Worm (Caenorhabditis elegans): ENCODE results near the gene nipa-1.

nipa-1 gene

ce11 chrIII:3112001-3112400, 14.9 kb downstream of the nipa-1 start (continued):
- 0 out of 2 replicates have a peak, but pooled peaks have one; percentile 7 for TF ChIP-seq bed-2 (GFP tag; IDR thresholded peaks at IDR 0.05)
- TF ChIP-seq dox-1 (GFP tag; IDR thresholded peaks at IDR 0.05) = 0 out of 2 replicates have a peak, but pooled peaks have one; percentile 17
- 0 out of 2 replicates have a peak, but pooled peaks have one; percentile 39 for TF ChIP-seq ztf-28 (GFP tag; IDR thresholded peaks at IDR 0.05)
- TF ChIP-seq lir-1 (GFP tag; conservative IDR thresholded peaks at IDR 0.05) = 0 out of 2 replicates have a peak, but pooled peaks have one; percentile 6
- peak; percentile 64 for TF ChIP-seq B0261.1 (tag; optimal IDR thresholded peaks at IDR 0.05)
- peak; percentile 54 for TF ChIP-seq die-1 (tag; optimal IDR thresholded peaks at IDR 0.05)
- no peak for TF ChIP-seq Y79H2A.3 (GFP tag; conservative IDR thresholded peaks at IDR 0.05)
- 0 out of 2 replicates have a peak, but pooled peaks have one; percentile 16 for TF ChIP-seq attf-6 (GFP tag; IDR thresholded peaks at IDR 0.05)
- peak; percentile 0 for TF ChIP-seq lin-54 (GFP tag; optimal IDR thresholded peaks at IDR 0.05)
- peak; percentile 16 for TF ChIP-seq xnd-1 (tag; optimal IDR thresholded peaks at IDR 0.05)
- peak; percentile 66 for TF ChIP-seq pbrm-1 (GFP tag; IDR thresholded peaks at IDR 0.05)
- no peak for TF ChIP-seq Y53F4B.3 (GFP tag; IDR thresholded peaks at IDR 0.05)
- TF ChIP-seq let-607 (tag; optimal IDR thresholded peaks at IDR 0.05) = peak in 1 of 2 experiments; percentile 4
- peak; percentile 56 for TF ChIP-seq rpc-1 (optimal IDR thresholded peaks at IDR 0.05)
- TF ChIP-seq rpc-1 (tag; optimal IDR thresholded peaks at IDR 0.05) = peak; percentile 78
- peak; percentile 4 for TF ChIP-seq ztf-18 (tag; optimal IDR thresholded peaks at IDR 0.05)
- 0 out of 2 replicates have a peak, but pooled peaks have one; percentile 14 for TF ChIP-seq Y53G8AR.9 (GFP tag; conservative IDR thresholded peaks at IDR 0.05)
- no peak for TF ChIP-seq fkh-3 (tag; optimal IDR thresholded peaks at IDR 0.05)
- TF ChIP-seq him-1 (tag; optimal IDR thresholded peaks at IDR 0.05) = peak; percentile 94

- TF ChIP-seq nfyb-1 (GFP tag; IDR thresholded peaks at IDR 0.05) = no peak
- no peak for TF ChIP-seq lag-1 (GFP tag; IDR thresholded peaks at IDR 0.05)
- TF ChIP-seq C17E4.6 (GFP tag; IDR thresholded peaks at IDR 0.05) = no peak
- TF ChIP-seq hrde-1 (tag; optimal IDR thresholded peaks at IDR 0.05; ENCODE audit: borderline replicate concordance) = no peak
- no peak for TF ChIP-seq pbrm-1 (GFP tag; IDR thresholded peaks at IDR 0.05)
- no peak for TF ChIP-seq Y56A3A.18 (GFP tag; IDR thresholded peaks at IDR 0.05)
- no peak for TF ChIP-seq him-1 (tag; optimal IDR thresholded peaks at IDR 0.05)
- no peak for TF ChIP-seq attf-5 (GFP tag; optimal IDR thresholded peaks at IDR 0.05)
- TF ChIP-seq C06A6.2 (GFP tag; conservative IDR thresholded peaks at IDR 0.05) = no peak
- no peak for TF ChIP-seq madf-8 (GFP tag; conservative IDR thresholded peaks at IDR 0.05)
- TF ChIP-seq F57C9.4 (tag; optimal IDR thresholded peaks at IDR 0.05) = no peak
- TF ChIP-seq ztf-22 (GFP tag; optimal IDR thresholded peaks at IDR 0.05) = no peak
- TF ChIP-seq mxl-1 (tag; optimal IDR thresholded peaks at IDR 0.05) = no peak
- TF ChIP-seq repo-1 (tag; optimal IDR thresholded peaks at IDR 0.05) = no peak
- no peak for TF ChIP-seq F49E8.2 (tag; optimal IDR thresholded peaks at IDR 0.05; ENCODE audit: insufficient read depth)
Observed at ce11 chrIII:3111534-3111933, 15.4 kb downstream of the nipa-1 start.

- TF ChIP-seq ztf-25 (GFP tag; IDR thresholded peaks at IDR 0.05) (no peak), B0261.1 (tag; optimal IDR thresholded peaks at IDR 0.05) (peak; percentile 45), nfya-1 (tag; optimal IDR thresholded peaks at IDR 0.05; ENCODE audit: borderline replicate concordance, insufficient read depth) (no peak), rpc-1 (optimal IDR thresholded peaks at IDR 0.05) (peak; percentile 2), rpc-1 (tag; optimal IDR thresholded peaks at IDR 0.05) (peak; percentile 62), tbp1 (GFP tag; optimal IDR thresholded peaks at IDR 0.05) (peak; percentile 59), sptf-2 (GFP tag; optimal IDR thresholded peaks at IDR 0.05) (no peak), atf-7 (tag; optimal IDR thresholded peaks at IDR 0.05) (no peak), mel-28 (tag; optimal IDR thresholded peaks at IDR 0.05; ENCODE audit: borderline replicate concordance) (no peak), F57C9.4 (tag; optimal IDR thresholded peaks at IDR 0.05) (no peak), dpl-1 (GFP tag; optimal IDR thresholded peaks at IDR 0.05) (no peak), xnd-1 (tag; optimal IDR thresholded peaks at IDR 0.05) (no peak), zim-3 (tag; optimal IDR thresholded peaks at IDR 0.05) (no peak), K12H6.12 (tag; optimal IDR thresholded peaks at IDR 0.05) (no peak), Y79H2A.3 (GFP tag; conservative IDR thresholded peaks at IDR 0.05) (no peak), Y95B8A.8 (GFP tag; IDR thresholded peaks at IDR 0.05) (no peak), nhr-120 (GFP tag; IDR thresholded peaks at IDR 0.05) (no peak), cebp-1 (GFP tag; IDR thresholded peaks at IDR 0.05) (no peak), cebp-1 (tag; optimal IDR thresholded peaks at IDR 0.05) (no peak), nfyb-1 (GFP tag; IDR thresholded peaks at IDR 0.05) (no peak), F39B2.1 (GFP tag; IDR thresholded peaks at IDR 0.05) (no peak)
Observed at ce11 chrIII:3110614-3111013, 16.3 kb downstream of the nipa-1 start.
